Fruit fly (Drosophila melanogaster) whole organism: ENCODE results near the gene Gr22c.

Source experiments
- CG8478 ChIP-seq: fragments of >200 bp; optimal IDR thresholded peaks from 2 replicates; lab custom pipeline; 2018; ENCODE audit warnings: inconsistent platforms
- EcR ChIP-seq, 2 experiments: fragments of >200 bp; optimal IDR thresholded peaks; 2 replicates each; lab custom pipeline; 2017; ENCODE audit warnings: missing biosample characterization in 2 of 2, missing genetic modification characterization in 2 of 2, missing genetic modification reagents in 2 of 2
- pan ChIP-seq: fragments of >200 bp; optimal IDR thresholded peaks from 2 replicates; lab custom pipeline; 2017
- psq ChIP-seq: fragments of >200 bp; optimal IDR thresholded peaks from 2 replicates; lab custom pipeline; 2017
- usp ChIP-seq: fragments of >200 bp; optimal IDR thresholded peaks from 2 replicates; lab custom pipeline; 2017; ENCODE audit warnings: missing biosample characterization, missing genetic modification characterization, mixed read lengths

DNA sequence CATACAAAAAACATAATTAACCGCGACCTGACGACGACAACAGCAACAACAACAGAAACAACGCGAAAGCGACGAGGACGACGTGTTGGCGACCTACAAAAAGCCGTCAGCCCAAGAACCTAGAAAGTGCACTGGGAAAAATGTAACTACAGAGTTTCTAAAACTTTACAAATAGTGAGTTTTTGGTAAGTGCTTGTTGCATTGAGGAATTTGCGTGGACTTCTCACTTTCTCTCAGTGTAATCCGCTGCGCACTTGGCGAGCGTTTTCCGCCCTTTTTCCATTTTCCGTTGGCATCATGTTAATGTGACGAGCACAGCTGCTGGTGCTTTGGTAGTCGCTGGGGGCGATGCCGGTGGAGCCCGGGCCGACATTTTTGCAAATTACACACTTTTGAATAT, 36.7 kb upstream of the Gr22c start:
- no peak for TF ChIP-seq pan (lab: Kevin White, UChicago)
- TF ChIP-seq usp (GFP tag; lab: Kevin White, UChicago), result no peak
- no peak for TF ChIP-seq CG8478
- TF ChIP-seq EcR (GFP tag; optimal IDR thresholded peaks at IDR 0.05; lab: Kevin White, UChicago), result no peak
- TF ChIP-seq psq (lab: Kevin White, UChicago), result no peak
